In genomic region chr3R:14017640-14018429, dm6 we compare ENCODE assay signal across 2 fruit fly cellular contexts.
TF ChIP-seq lines count a peak whose summit lies in the region.

No protein-coding gene starts in this region.

TF ChIP-seq in whole organism, embryonic, 481 proteins besides CTCF, POLR2A, EP300 and RAD21 (continued from another document and continues in another):
- TF ChIP-seq NC2β (GFP tag; optimal IDR thresholded peaks at IDR 0.05; lab: Kevin White, UChicago) (peak; percentile 18), CG5245 (GFP tag; optimal IDR thresholded peaks at IDR 0.05; lab: Kevin White, UChicago) (peak; percentile 75), dysf (GFP tag; IDR thresholded peaks at IDR 0.05; lab: Robert Waterston, UW) (peak; percentile 93; the same call in 2 of the 3 replicates), Hr3 (GFP tag; optimal IDR thresholded peaks at IDR 0.05; lab: Kevin White, UChicago) (peak; percentile 89), CG12071 (GFP tag; optimal IDR thresholded peaks at IDR 0.05; lab: Kevin White, UChicago) (peak; percentile 46), Hmx (GFP tag; optimal IDR thresholded peaks at IDR 0.05; lab: Kevin White, UChicago) (no peak), fd64A (GFP tag; optimal IDR thresholded peaks at IDR 0.05; lab: Kevin White, UChicago) (peak; percentile 37), CG13424 (tag; optimal IDR thresholded peaks at IDR 0.05; lab: Kevin White, UChicago) (peak; percentile 93), unpg (GFP tag; optimal IDR thresholded peaks at IDR 0.05; lab: Kevin White, UChicago) (peak; percentile 86), CG2875 (GFP tag; optimal IDR thresholded peaks at IDR 0.05; lab: Kevin White, UChicago) (peak; percentile 81), pum (GFP tag; optimal IDR thresholded peaks at IDR 0.05; lab: Kevin White, UChicago) (peak; percentile 11), CG18599 (GFP tag; optimal IDR thresholded peaks at IDR 0.05; lab: Kevin White, UChicago) (peak; percentile 82), Adf1 (GFP tag; IDR thresholded peaks at IDR 0.05; lab: Robert Waterston, UW) (peak; percentile 99), BtbVII (GFP tag; optimal IDR thresholded peaks at IDR 0.05; lab: Kevin White, UChicago) (peak; percentile 83), CG7357 (GFP tag; IDR thresholded peaks at IDR 0.05; lab: Robert Waterston, UW) (peak; percentile 77; the same call in 2 of the 3 replicates), CG9437 (GFP tag; optimal IDR thresholded peaks at IDR 0.05; lab: Kevin White, UChicago) (peak; percentile 88), CG2129 (GFP tag; IDR thresholded peaks at IDR 0.05; lab: Robert Waterston, UW; ENCODE audit: partially characterized antibody) (no peak), croc (GFP tag; conservative IDR thresholded peaks at IDR 0.05; lab: Robert Waterston, UW) (peak; percentile 47; the same call in 2 of the 3 replicates), inv (GFP tag; IDR thresholded peaks at IDR 0.05; lab: Robert Waterston, UW; ENCODE audit: partially characterized antibody) (no peak), dmrt99B (tag; optimal IDR thresholded peaks at IDR 0.05; lab: Kevin White, UChicago) (peak; percentile 96), Med (GFP tag; lab: Kevin White, UChicago) (peak; percentile 86), Lpt (GFP tag; optimal IDR thresholded peaks at IDR 0.05; lab: Kevin White, UChicago) (no peak), scrt (GFP tag; optimal IDR thresholded peaks at IDR 0.05; lab: Kevin White, UChicago) (peak; percentile 72), dm (GFP tag; optimal IDR thresholded peaks at IDR 0.05; lab: Kevin White, UChicago) (peak; percentile 14), gsb (GFP tag; IDR thresholded peaks at IDR 0.05; lab: Robert Waterston, UW) (peak; percentile 41; the same call in 1 of the 2 replicates), jigr1 (GFP tag; IDR thresholded peaks at IDR 0.05; lab: Robert Waterston, UW) (no peak), CG3407 (GFP tag; optimal IDR thresholded peaks at IDR 0.05; lab: Kevin White, UChicago) (peak; percentile 76), CG17361 (GFP tag; IDR thresholded peaks at IDR 0.05; lab: Robert Waterston, UW) (peak; percentile 93), CG10979 (tag; optimal IDR thresholded peaks at IDR 0.05; lab: Kevin White, UChicago) (peak; percentile 85), crol (GFP tag; IDR thresholded peaks at IDR 0.05; lab: Robert Waterston, UW) (0 out of 2 replicates have a peak, but pooled peaks have one; percentile 7), CG4707 (GFP tag; optimal IDR thresholded peaks at IDR 0.05; lab: Kevin White, UChicago) (no peak), dpn (GFP tag; optimal IDR thresholded peaks at IDR 0.05; lab: Kevin White, UChicago) (peak in 1 of 2 experiments; percentile 70), CG6854 (GFP tag; optimal IDR thresholded peaks at IDR 0.05; lab: Kevin White, UChicago) (peak; percentile 83), phol (tag; optimal IDR thresholded peaks at IDR 0.05; lab: Kevin White, UChicago) (peak; percentile 94), CG6765 (GFP tag; optimal IDR thresholded peaks at IDR 0.05; lab: Kevin White, UChicago) (peak; percentile 77), CG11696 (GFP tag; IDR thresholded peaks at IDR 0.05; lab: Robert Waterston, UW) (peak; percentile 55; the same call in 1 of the 2 replicates), CG8765 (GFP tag; IDR thresholded peaks at IDR 0.05; lab: Robert Waterston, UW) (no peak), salm (tag; optimal IDR thresholded peaks at IDR 0.05; lab: Kevin White, UChicago) (peak; percentile 85), HmgZ (tag; optimal IDR thresholded peaks at IDR 0.05; lab: Kevin White, UChicago) (no peak), row (GFP tag; IDR thresholded peaks at IDR 0.05; lab: Robert Waterston, UW) (peak; percentile 87), CG10267 (tag; optimal IDR thresholded peaks at IDR 0.05; lab: Kevin White, UChicago) (peak; percentile 77), Chrac-16 (GFP tag; optimal IDR thresholded peaks at IDR 0.05; lab: Kevin White, UChicago) (peak; percentile 53), dmrt11E (tag; optimal IDR thresholded peaks at IDR 0.05; lab: Kevin White, UChicago) (peak; percentile 54), CG2199 (GFP tag; IDR thresholded peaks at IDR 0.05; lab: Robert Waterston, UW) (no peak), chm (GFP tag; IDR thresholded peaks at IDR 0.05; lab: Robert Waterston, UW) (0 out of 2 replicates have a peak, but pooled peaks have one; percentile 44), ranshi (GFP tag; IDR thresholded peaks at IDR 0.05; lab: Robert Waterston, UW) (peak; percentile 73; the same call in 1 of the 2 replicates), vfl (GFP tag; optimal IDR thresholded peaks at IDR 0.05; lab: Kevin White, UChicago) (no peak), CG15269 (tag; optimal IDR thresholded peaks at IDR 0.05; lab: Kevin White, UChicago) (peak; percentile 93), lmd (GFP tag; IDR thresholded peaks at IDR 0.05; lab: Robert Waterston, UW) (peak; percentile 88), Hr51 (GFP tag; optimal IDR thresholded peaks at IDR 0.05; lab: Kevin White, UChicago) (peak in 1 of 2 experiments; percentile 98), BEAF-32 (GFP tag; optimal IDR thresholded peaks at IDR 0.05; lab: Kevin White, UChicago) (no peak), Usf (GFP tag; optimal IDR thresholded peaks at IDR 0.05; lab: Kevin White, UChicago) (peak; percentile 27), stwl (tag; optimal IDR thresholded peaks at IDR 0.05; lab: Kevin White, UChicago) (no peak), ab (GFP tag; optimal IDR thresholded peaks at IDR 0.05; lab: Kevin White, UChicago) (peak; percentile 46), CG32767 (GFP tag; IDR thresholded peaks at IDR 0.05; lab: Robert Waterston, UW) (peak; percentile 83), tgo (GFP tag; IDR thresholded peaks at IDR 0.05; lab: Robert Waterston, UW) (peak; percentile 89), jing (GFP tag; optimal IDR thresholded peaks at IDR 0.05; lab: Kevin White, UChicago) (peak; percentile 71), Nf-YC (tag; optimal IDR thresholded peaks at IDR 0.05; lab: Kevin White, UChicago) (peak; percentile 78), CG15479 (GFP tag; optimal IDR thresholded peaks at IDR 0.05; lab: Kevin White, UChicago) (peak; percentile 67), Pdp1 (GFP tag; optimal IDR thresholded peaks at IDR 0.05; lab: Kevin White, UChicago) (peak; percentile 18 to 30), CG3847 (GFP tag; IDR thresholded peaks at IDR 0.05; lab: Robert Waterston, UW) (peak; percentile 51; the same call in 1 of the 2 replicates), CG13296 (GFP tag; optimal IDR thresholded peaks at IDR 0.05; lab: Kevin White, UChicago) (peak; percentile 88), az2 (GFP tag; optimal IDR thresholded peaks at IDR 0.05; lab: Kevin White, UChicago) (peak; percentile 87), CG9932 (GFP tag; IDR thresholded peaks at IDR 0.05; lab: Robert Waterston, UW) (peak; percentile 14; the same call in 1 of the 2 replicates)

TF ChIP-seq in whole organism, prepupa, 60 proteins besides CTCF, POLR2A, EP300 and RAD21 (continued from another document):
- TF ChIP-seq CG8632 (GFP tag; optimal IDR thresholded peaks at IDR 0.05; lab: Kevin White, UChicago) (peak; percentile 61), net (GFP tag; optimal IDR thresholded peaks at IDR 0.05; lab: Kevin White, UChicago) (no peak), Sox15 (GFP tag; optimal IDR thresholded peaks at IDR 0.05; lab: Kevin White, UChicago) (peak; percentile 46), Hr4 (GFP tag; optimal IDR thresholded peaks at IDR 0.05; lab: Kevin White, UChicago) (peak; percentile 48), vri (GFP tag; optimal IDR thresholded peaks at IDR 0.05; lab: Kevin White, UChicago) (no peak), acj6 (GFP tag; optimal IDR thresholded peaks at IDR 0.05; lab: Kevin White, UChicago) (peak; percentile 63), lz (GFP tag; optimal IDR thresholded peaks at IDR 0.05; lab: Kevin White, UChicago) (no peak), CG8119 (GFP tag; IDR thresholded peaks at IDR 0.05; lab: Robert Waterston, UW) (no peak; the same call in 2 of the 3 replicates), eg (GFP tag; IDR thresholded peaks at IDR 0.05; lab: Robert Waterston, UW) (no peak; the same call in 2 of the 3 replicates), CG8319 (GFP tag; optimal IDR thresholded peaks at IDR 0.05; lab: Kevin White, UChicago) (peak; percentile 33), Sox14 (GFP tag; optimal IDR thresholded peaks at IDR 0.05; lab: Kevin White, UChicago) (no peak), dsx (GFP tag; optimal IDR thresholded peaks at IDR 0.05; lab: Kevin White, UChicago; ENCODE audit: poor library complexity, severe bottlenecking) (peak; percentile 16), CG31627 (GFP tag; optimal IDR thresholded peaks at IDR 0.05; lab: Kevin White, UChicago) (no peak), Eip75B (GFP tag; optimal IDR thresholded peaks at IDR 0.05; lab: Kevin White, UChicago) (peak; percentile 74), Ets21C (GFP tag; optimal IDR thresholded peaks at IDR 0.05; lab: Kevin White, UChicago) (no peak), CG11902 (GFP tag; optimal IDR thresholded peaks at IDR 0.05; lab: Kevin White, UChicago) (peak; percentile 46), CG16779 (tag; optimal IDR thresholded peaks at IDR 0.05; lab: Kevin White, UChicago) (peak; percentile 22), Met (GFP tag; optimal IDR thresholded peaks at IDR 0.05; lab: Kevin White, UChicago) (no peak), cyc (GFP tag; optimal IDR thresholded peaks at IDR 0.05; lab: Kevin White, UChicago) (no peak), CG4318 (GFP tag; optimal IDR thresholded peaks at IDR 0.05; lab: Kevin White, UChicago) (peak; percentile 76), Gug (GFP tag; IDR thresholded peaks at IDR 0.05; lab: Robert Waterston, UW) (peak; percentile 38; the same call in 1 of the 2 replicates), CG15336 (GFP tag; IDR thresholded peaks at IDR 0.05; lab: Robert Waterston, UW) (peak; percentile 53), salr (GFP tag; optimal IDR thresholded peaks at IDR 0.05; lab: Kevin White, UChicago) (peak in 1 of 2 experiments; percentile 66), CG6854 (GFP tag; optimal IDR thresholded peaks at IDR 0.05; lab: Kevin White, UChicago) (peak; percentile 49), dac (GFP tag; optimal IDR thresholded peaks at IDR 0.05; lab: Kevin White, UChicago) (peak; percentile 39), CG3919 (GFP tag; optimal IDR thresholded peaks at IDR 0.05; lab: Kevin White, UChicago) (peak; percentile 49), Blimp-1 (GFP tag; optimal IDR thresholded peaks at IDR 0.05; lab: Kevin White, UChicago) (peak; percentile 93), spab (GFP tag; optimal IDR thresholded peaks at IDR 0.05; lab: Kevin White, UChicago) (peak; percentile 1), CG7368 (GFP tag; optimal IDR thresholded peaks at IDR 0.05; lab: Kevin White, UChicago) (no peak), CG11762 (GFP tag; optimal IDR thresholded peaks at IDR 0.05; lab: Kevin White, UChicago; ENCODE audit: insufficient read depth) (peak; percentile 24), OdsH (GFP tag; optimal IDR thresholded peaks at IDR 0.05; lab: Kevin White, UChicago) (peak; percentile 56), Lpt (GFP tag; optimal IDR thresholded peaks at IDR 0.05; lab: Kevin White, UChicago) (peak; percentile 6), CG6792 (GFP tag; optimal IDR thresholded peaks at IDR 0.05; lab: Kevin White, UChicago) (peak; percentile 45), topi (GFP tag; optimal IDR thresholded peaks at IDR 0.05; lab: Kevin White, UChicago) (peak; percentile 29), CG10669 (GFP tag; optimal IDR thresholded peaks at IDR 0.05; lab: Kevin White, UChicago) (no peak), achi (GFP tag; optimal IDR thresholded peaks at IDR 0.05; lab: Kevin White, UChicago) (peak; percentile 68), svp (GFP tag; lab: Kevin White, UChicago) (peak; percentile 55), Hr39 (GFP tag; optimal IDR thresholded peaks at IDR 0.05; lab: Kevin White, UChicago) (peak; percentile 0), CG6276 (GFP tag; optimal IDR thresholded peaks at IDR 0.05; lab: Kevin White, UChicago) (peak; percentile 48), CG9139 (GFP tag; optimal IDR thresholded peaks at IDR 0.05; lab: Kevin White, UChicago) (peak; percentile 3)
